Worm (Caenorhabditis elegans): ENCODE results near the gene F44E5.4.
A peak's percentile ranks its signal among the peaks of the same experiment; 100 is the strongest.

F44E5.4 gene

DNA sequence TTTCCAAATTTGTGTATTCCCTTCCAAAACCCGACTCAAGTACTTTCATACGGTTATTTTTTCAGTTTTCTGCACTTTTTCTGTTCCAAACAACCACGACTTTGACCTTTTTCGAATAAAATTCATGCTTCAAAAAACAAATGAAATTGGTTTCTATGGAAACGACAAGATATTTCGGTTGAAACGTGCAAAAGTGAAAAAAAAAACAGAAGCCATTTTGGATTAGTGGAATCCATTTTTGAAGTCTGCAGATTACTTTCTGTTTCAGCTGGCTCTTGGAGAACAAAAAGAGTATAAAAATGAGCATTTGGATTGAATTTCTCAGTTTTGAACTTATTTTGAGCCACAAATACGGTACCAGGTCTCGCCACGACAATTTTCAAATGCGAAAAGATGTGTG is 36.9 kb downstream of the F44E5.4 start:
- TF ChIP-seq ama-1 (optimal IDR thresholded peaks at IDR 0.05): no peak
- TF ChIP-seq ama-1 (GFP tag; optimal IDR thresholded peaks at IDR 0.05): no peak
- no peak for TF ChIP-seq nhr-27 (tag; optimal IDR thresholded peaks at IDR 0.05)
- no peak for TF ChIP-seq lag-1 (GFP tag; IDR thresholded peaks at IDR 0.05)
- no peak for TF ChIP-seq hmg-20 (GFP tag; IDR thresholded peaks at IDR 0.05)
- no peak for TF ChIP-seq repo-1 (tag; optimal IDR thresholded peaks at IDR 0.05)
- TF ChIP-seq mel-28 (tag; optimal IDR thresholded peaks at IDR 0.05; ENCODE audit: borderline replicate concordance): no peak
- TF ChIP-seq attf-5 (GFP tag; optimal IDR thresholded peaks at IDR 0.05): no peak
- TF ChIP-seq tbx-9 (tag; optimal IDR thresholded peaks at IDR 0.05; ENCODE audit: borderline replicate concordance): no peak
- TF ChIP-seq dpff-1 (tag; optimal IDR thresholded peaks at IDR 0.05): no peak
- no peak for TF ChIP-seq lsl-1 (GFP tag; optimal IDR thresholded peaks at IDR 0.05)
- no peak for TF ChIP-seq rec-8 (tag; optimal IDR thresholded peaks at IDR 0.05)
- no peak for TF ChIP-seq atf-7 (tag; optimal IDR thresholded peaks at IDR 0.05)
- no peak for TF ChIP-seq chd-7 (tag; optimal IDR thresholded peaks at IDR 0.05)
- TF ChIP-seq rpc-1 (optimal IDR thresholded peaks at IDR 0.05): no peak
- no peak for TF ChIP-seq rpc-1 (tag; optimal IDR thresholded peaks at IDR 0.05)

DNA sequence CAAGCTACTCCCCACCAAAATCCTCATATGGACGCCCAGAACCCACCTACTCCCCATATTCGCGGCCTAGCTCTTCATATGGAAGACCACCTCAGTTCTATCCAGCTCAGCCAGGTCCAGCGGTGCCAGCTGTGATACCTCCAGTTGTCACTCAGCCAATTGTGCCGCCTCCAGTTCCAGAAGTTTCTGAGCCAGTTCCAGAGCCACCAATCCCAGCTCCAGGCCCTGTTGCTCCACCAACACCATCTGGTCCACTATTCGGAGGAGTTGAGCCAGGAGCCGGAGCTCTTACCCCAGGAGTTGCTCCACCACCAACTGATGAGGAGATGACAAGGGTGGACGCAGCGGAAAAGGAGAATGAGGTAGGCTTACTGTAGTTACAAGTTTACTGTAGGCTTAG is 37.5 kb downstream of the F44E5.4 start:
- TF ChIP-seq cebp-2 (GFP tag; IDR thresholded peaks at IDR 0.05) (no peak), dox-1 (GFP tag; IDR thresholded peaks at IDR 0.05) (no peak), mcd-1 (GFP tag; IDR thresholded peaks at IDR 0.05) (0 out of 2 replicates have a peak, but pooled peaks have one; percentile 16), attf-3 (GFP tag; conservative IDR thresholded peaks at IDR 0.05) (no peak), egrh-3 (GFP tag; IDR thresholded peaks at IDR 0.05) (peak; percentile 33; the same call in 1 of the 2 replicates), ceh-40 (GFP tag; IDR thresholded peaks at IDR 0.05) (no peak), lin-26 (GFP tag; IDR thresholded peaks at IDR 0.05) (0 out of 2 replicates have a peak, but pooled peaks have one; percentile 17), F22D6.2 (tag; optimal IDR thresholded peaks at IDR 0.05) (no peak), him-1 (tag; optimal IDR thresholded peaks at IDR 0.05) (no peak), zfh-2 (GFP tag; conservative IDR thresholded peaks at IDR 0.05) (peak; percentile 87), cebp-1 (GFP tag; IDR thresholded peaks at IDR 0.05) (no peak), cebp-1 (tag; optimal IDR thresholded peaks at IDR 0.05) (no peak), repo-1 (tag; optimal IDR thresholded peaks at IDR 0.05) (no peak)

DNA sequence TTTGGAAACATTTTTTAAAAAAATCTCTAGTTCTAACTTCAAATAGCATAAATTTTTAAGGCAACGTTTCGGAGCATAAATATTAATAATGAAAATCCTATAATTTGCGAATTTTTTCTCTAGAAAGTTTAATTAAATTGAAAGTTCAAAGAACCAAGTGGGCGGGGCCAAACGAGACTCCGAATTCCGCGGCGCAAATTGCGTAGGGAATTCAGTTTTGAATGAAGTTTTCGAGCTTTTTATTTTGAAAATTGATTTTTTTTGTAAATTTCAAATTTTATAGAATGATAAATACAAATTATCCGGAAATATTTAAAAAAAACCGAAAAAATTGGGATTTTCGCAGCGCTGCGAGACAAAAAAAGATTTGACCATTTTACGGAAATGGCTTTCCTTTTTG is 38.3 kb downstream of the F44E5.4 start:
- TF ChIP-seq attf-3 (GFP tag; conservative IDR thresholded peaks at IDR 0.05): peak; percentile 84
- TF ChIP-seq let-607 (tag; optimal IDR thresholded peaks at IDR 0.05): no peak

DNA sequence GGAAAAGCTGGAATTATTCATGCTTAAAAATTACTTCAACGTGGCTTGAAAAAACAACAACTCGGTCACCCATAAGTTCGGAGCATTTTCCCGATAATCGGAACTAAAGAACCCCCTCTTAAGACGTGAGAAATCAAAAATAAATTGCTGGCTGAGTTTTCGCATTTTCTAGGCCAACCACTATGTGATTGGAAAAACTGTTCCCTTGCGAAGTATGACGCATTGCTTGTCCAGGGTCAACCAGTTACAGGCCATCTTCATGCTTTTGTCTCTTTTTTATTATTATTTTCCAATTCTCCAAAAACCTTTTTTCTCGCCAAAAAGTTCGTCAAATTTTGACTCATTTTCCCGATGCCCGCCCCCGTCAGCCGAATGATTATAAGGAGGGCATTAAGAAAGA is 39.0 kb downstream of the F44E5.4 start, which contains the start of gene F13D12.3:
F13D12.3 (plus strand) TSS at position 301 of the 400 bp plus-strand sequence.
- TF ChIP-seq Y79H2A.3 (GFP tag; conservative IDR thresholded peaks at IDR 0.05) (no peak), hlh-12 (tag; optimal IDR thresholded peaks at IDR 0.05) (no peak), mel-28 (tag; optimal IDR thresholded peaks at IDR 0.05; ENCODE audit: borderline replicate concordance) (no peak), nfya-1 (tag; optimal IDR thresholded peaks at IDR 0.05; ENCODE audit: borderline replicate concordance, insufficient read depth) (no peak), let-607 (tag; optimal IDR thresholded peaks at IDR 0.05) (no peak)

DNA sequence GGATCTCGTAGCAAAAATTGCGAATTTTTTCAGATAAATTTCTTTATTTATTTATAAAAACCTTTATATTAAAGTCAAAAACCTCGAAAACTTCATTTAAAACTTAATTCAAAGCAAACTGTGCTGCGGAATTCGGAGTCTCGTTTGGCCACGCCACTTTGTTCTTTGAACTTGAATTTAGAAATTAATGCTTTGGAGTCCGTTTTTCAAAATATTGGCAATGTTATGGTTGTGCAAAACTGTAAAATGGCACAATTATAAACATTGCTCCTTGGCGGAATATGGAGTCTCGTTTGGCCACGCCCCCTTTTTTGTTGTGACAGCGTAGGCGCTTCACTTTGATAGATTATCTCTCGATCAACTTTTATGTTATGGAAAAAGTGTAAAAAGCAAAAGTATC is 39.6 kb downstream of the F44E5.4 start:
- TF ChIP-seq egl-44 (GFP tag; IDR thresholded peaks at IDR 0.05) (no peak), attf-3 (GFP tag; conservative IDR thresholded peaks at IDR 0.05) (peak; percentile 78)

Measured in whole organism, young adult.